Fruit fly (Drosophila melanogaster): Measurements from ENCODE around the gene Rich.

Gene Rich

dm6 chr3L:22223071-22223470 lies 39.6 kb downstream of the Rich start:
- TF ChIP-seq CG32121 (GFP tag; IDR thresholded peaks at IDR 0.05) (no peak), CG4496 (GFP tag; IDR thresholded peaks at IDR 0.05) (no peak), CG9948 (tag; optimal IDR thresholded peaks at IDR 0.05) (no peak), D1 (tag; optimal IDR thresholded peaks at IDR 0.05) (no peak), rn (GFP tag; IDR thresholded peaks at IDR 0.05) (no peak), CG10348 (GFP tag; IDR thresholded peaks at IDR 0.05) (no peak), CG12605 (GFP tag; IDR thresholded peaks at IDR 0.05) (no peak), CG13204 (GFP tag; optimal IDR thresholded peaks at IDR 0.05) (no peak), EcR (GFP tag; optimal IDR thresholded peaks at IDR 0.05) (no peak), Snoo (tag; optimal IDR thresholded peaks at IDR 0.05) (no peak), Pif1A (GFP tag; optimal IDR thresholded peaks at IDR 0.05) (no peak), CG8159 (tag; optimal IDR thresholded peaks at IDR 0.05) (no peak), CG34367 (tag; optimal IDR thresholded peaks at IDR 0.05) (no peak), gl (tag; optimal IDR thresholded peaks at IDR 0.05) (no peak)

- TF ChIP-seq CG34367 (tag; optimal IDR thresholded peaks at IDR 0.05) (no peak), CG12605 (GFP tag; IDR thresholded peaks at IDR 0.05) (no peak), fd96Ca (GFP tag; IDR thresholded peaks at IDR 0.05) (no peak), D1 (tag; optimal IDR thresholded peaks at IDR 0.05) (no peak), EcR (GFP tag; optimal IDR thresholded peaks at IDR 0.05) (no peak), gl (tag; optimal IDR thresholded peaks at IDR 0.05) (no peak), CG13204 (GFP tag; optimal IDR thresholded peaks at IDR 0.05) (no peak), Ets98B (GFP tag; IDR thresholded peaks at IDR 0.05) (no peak)
Observed at dm6 chr3L:22214725-22215124, 48.0 kb downstream of the Rich start.

dm6 chr3L:22209658-22210057 lies 53.1 kb downstream of the Rich start:
- no peak for TF ChIP-seq Snoo (tag; optimal IDR thresholded peaks at IDR 0.05)
- no peak for TF ChIP-seq CG34367 (tag; optimal IDR thresholded peaks at IDR 0.05)
- TF ChIP-seq Pif1A (GFP tag; optimal IDR thresholded peaks at IDR 0.05) = no peak
- TF ChIP-seq CG4496 (GFP tag; IDR thresholded peaks at IDR 0.05) = no peak
- no peak for TF ChIP-seq EcR (GFP tag; optimal IDR thresholded peaks at IDR 0.05)
- TF ChIP-seq CG8301 (tag; optimal IDR thresholded peaks at IDR 0.05) = no peak
- no peak for TF ChIP-seq CG13204 (GFP tag; optimal IDR thresholded peaks at IDR 0.05)
- TF ChIP-seq CG14655 (GFP tag; optimal IDR thresholded peaks at IDR 0.05) = no peak
- no peak for TF ChIP-seq CG9948 (tag; optimal IDR thresholded peaks at IDR 0.05)
- TF ChIP-seq CG12605 (GFP tag; IDR thresholded peaks at IDR 0.05) = no peak
- no peak for TF ChIP-seq CG32121 (GFP tag; IDR thresholded peaks at IDR 0.05)
- TF ChIP-seq CG15710 (tag; optimal IDR thresholded peaks at IDR 0.05) = no peak
- TF ChIP-seq CG17806 (tag; optimal IDR thresholded peaks at IDR 0.05) = no peak
- no peak for TF ChIP-seq gl (tag; optimal IDR thresholded peaks at IDR 0.05)
- no peak for TF ChIP-seq CG10348 (GFP tag; IDR thresholded peaks at IDR 0.05)

Data from whole organism, pupa.